Fruit fly (Drosophila melanogaster): ENCODE data around the gene CG11438.

DNA sequence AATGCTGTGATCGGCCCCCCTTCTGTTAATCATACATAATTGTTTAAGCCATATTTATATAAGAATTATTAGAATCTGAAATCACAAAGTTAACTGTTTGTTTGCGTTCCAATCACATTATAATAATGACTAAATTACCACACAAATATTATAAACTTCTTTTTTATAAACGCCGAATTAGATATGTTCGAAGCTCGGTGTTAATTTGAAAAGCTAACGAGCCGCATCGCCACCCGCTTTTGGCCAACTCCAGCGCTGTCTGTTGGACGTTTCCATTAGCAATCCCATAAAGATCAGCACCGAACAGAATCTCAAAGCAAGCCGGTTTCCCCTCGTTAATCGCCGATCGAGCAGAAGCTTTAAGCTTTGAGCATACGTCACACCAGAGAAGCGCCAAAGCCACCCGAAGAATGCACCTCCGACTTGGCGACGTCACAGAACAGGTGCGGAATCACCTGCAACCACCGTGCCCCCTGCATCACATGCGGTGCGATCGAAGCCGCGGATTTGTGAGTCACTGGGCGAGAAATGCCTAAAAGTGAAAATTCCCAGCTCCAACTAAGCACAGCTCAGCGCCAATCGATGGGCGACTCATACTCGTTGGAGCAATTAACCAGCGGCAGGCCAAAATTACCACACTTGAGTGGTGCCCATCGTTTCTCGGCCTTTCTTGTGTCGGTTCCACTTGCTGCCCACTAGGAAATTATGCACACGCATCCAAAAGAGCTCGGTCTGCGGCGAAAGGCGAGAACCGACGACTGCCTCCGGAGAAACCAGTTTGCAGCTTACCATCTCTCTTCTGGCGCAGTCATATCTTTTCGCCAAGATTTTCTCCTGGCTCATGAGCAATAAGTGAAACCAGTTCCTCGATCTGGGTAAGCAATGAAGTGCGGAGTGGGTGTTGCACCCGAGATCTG lies at the start of gene CG11438:
- TF ChIP-seq CG8478 (optimal IDR thresholded peaks at IDR 0.05) (no peak), CTCF (optimal IDR thresholded peaks at IDR 0.05) (no peak)

Measured in S2 (cell line).